Fruit fly (Drosophila melanogaster): Measurements from ENCODE around the gene CG16888.

DNA sequence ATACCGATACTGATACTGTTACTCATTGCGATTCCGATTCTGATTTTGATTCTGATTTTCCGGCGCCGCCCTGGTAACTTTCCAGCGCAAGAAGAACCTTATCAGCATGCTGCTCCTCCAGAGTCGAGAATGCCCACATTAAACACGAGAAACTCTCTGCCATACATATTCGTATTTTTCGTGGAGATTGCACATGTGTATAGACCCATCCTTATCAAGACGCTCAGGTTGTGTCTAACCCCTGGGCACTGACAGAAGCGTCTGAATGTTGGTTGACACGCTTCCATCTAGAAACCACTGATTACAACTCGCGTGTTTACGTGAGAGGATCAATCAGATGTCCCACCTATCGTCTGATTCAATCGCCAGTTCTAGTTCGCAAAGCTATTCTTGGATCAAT is 7.9 kb downstream of the CG16888 start:
- TF ChIP-seq pan (optimal IDR thresholded peaks at IDR 0.05) (no peak), CG8478 (optimal IDR thresholded peaks at IDR 0.05) (no peak), psq (optimal IDR thresholded peaks at IDR 0.05) (no peak), EcR (GFP tag; optimal IDR thresholded peaks at IDR 0.05) (no peak), usp (GFP tag; optimal IDR thresholded peaks at IDR 0.05) (no peak), Dll (optimal IDR thresholded peaks at IDR 0.05) (no peak)

Data from whole organism.